Worm (Caenorhabditis elegans) whole organism, midembryonic: Measurements from ENCODE around the gene clec-27.

Source experiments
- T22C8.4 ChIP-seq: fragments of 200-800 bp; sonication (Bioruptor generic); IDR thresholded peaks from 2 replicates; pipeline ENCODE4 v1.3.6; 2022; ENCODE audit warnings: missing genetic modification characterization, missing compliant biosample characterization
- cog-1 ChIP-seq: sonication (generic microtip); optimal IDR thresholded peaks from 2 replicates; lab custom pipeline; 2016; ENCODE audit warnings: missing genetic modification characterization, missing compliant biosample characterization
- flt-1 ChIP-seq: fragments of 200-800 bp; sonication (Bioruptor generic); IDR thresholded peaks from 2 replicates; pipeline ENCODE4 v1.3.6; 2022; ENCODE audit warnings: missing genetic modification characterization, missing compliant biosample characterization
- klf-2 ChIP-seq: fragments of 200-800 bp; sonication (Bioruptor generic); conservative IDR thresholded peaks from 2 replicates; pipeline ENCODE4 v1.3.6; 2022; ENCODE audit warnings: missing genetic modification reagents, missing genetic modification characterization, missing compliant biosample characterization
- med-1 ChIP-seq: sonication (generic microtip); optimal IDR thresholded peaks from 2 replicates; lab custom pipeline; 2017; ENCODE audit warnings: missing genetic modification characterization, mild to moderate bottlenecking, missing compliant biosample characterization, antibody characterized with exemption, missing genetic modification reagents; ENCODE audit not compliant: insufficient read depth
- tab-1 ChIP-seq: fragments of 200-800 bp; sonication (Bioruptor generic); IDR thresholded peaks from 2 replicates; pipeline ENCODE4 v1.3.6; 2022; ENCODE audit warnings: missing genetic modification characterization, missing compliant biosample characterization
- ztf-23 ChIP-seq: fragments of 200-800 bp; sonication (Bioruptor generic); IDR thresholded peaks from 2 replicates; pipeline ENCODE4 v1.3.6; 2022; ENCODE audit warnings: missing genetic modification reagents, missing genetic modification characterization, missing compliant biosample characterization
- ztf-29 ChIP-seq: fragments of 200-800 bp; sonication (Bioruptor generic); IDR thresholded peaks from 2 replicates; pipeline ENCODE4 v1.3.6; 2022; ENCODE audit warnings: missing genetic modification reagents, missing genetic modification characterization, missing compliant biosample characterization

DNA sequence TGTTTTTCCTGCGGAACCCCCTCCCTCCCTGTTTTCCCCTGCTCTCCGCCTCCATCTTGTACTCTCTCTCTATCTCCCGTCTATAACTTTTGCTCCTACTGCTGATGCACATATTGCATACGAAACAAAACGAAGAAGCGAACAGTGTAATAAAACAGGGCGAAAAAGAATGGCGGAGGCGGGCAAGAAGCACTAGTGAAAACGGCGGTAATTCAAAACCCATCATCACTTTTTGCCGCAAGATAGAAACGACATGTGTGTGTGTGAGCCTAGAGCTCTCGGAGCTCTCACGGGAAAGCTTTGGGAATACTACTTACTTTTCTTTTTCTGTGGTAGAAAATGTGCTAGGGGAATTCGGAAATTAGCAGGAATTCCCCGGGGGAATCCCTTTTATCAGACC, 18.3 kb upstream of the clec-27 start:
- TF ChIP-seq med-1 (GFP tag; lab: Kevin White, UChicago) (no peak), flt-1 (no peak), ztf-29 (no peak), klf-2 (no peak), cog-1 (tag; lab: Kevin White, UChicago) (no peak), T22C8.4 (no peak), ztf-23 (GFP tag; lab: Robert Waterston, UW) (no peak), tab-1 (no peak)
